Fruit fly (Drosophila melanogaster): Measurements from ENCODE around the gene CG1677.

Gene CG1677

DNA sequence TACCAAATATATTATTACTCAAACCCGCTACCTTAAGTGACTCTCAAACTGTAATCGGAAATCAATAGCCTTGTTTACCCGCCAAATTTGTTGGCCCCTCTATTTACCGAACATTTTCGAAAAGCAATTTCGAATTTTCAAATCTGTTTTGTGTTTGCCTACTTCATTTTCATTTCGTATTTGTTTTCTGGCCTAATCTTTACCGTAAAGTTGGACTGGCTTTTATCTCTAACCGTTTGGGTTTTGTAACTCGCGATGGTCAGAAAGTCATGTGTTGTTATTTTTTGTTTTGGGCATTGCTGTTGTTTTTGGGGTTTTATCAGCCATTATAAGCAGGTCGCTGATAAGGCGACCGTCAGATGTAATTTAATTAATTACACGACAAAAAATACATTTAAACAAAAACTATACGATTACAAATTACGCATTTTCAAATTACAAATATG, 72.3 kb downstream of the CG1677 start (continued):
- TF ChIP-seq CG4820 (GFP tag; optimal IDR thresholded peaks at IDR 0.05) (peak; percentile 2), dysf (GFP tag; IDR thresholded peaks at IDR 0.05) (no peak; the same call in 2 of the 3 replicates), stc (GFP tag; IDR thresholded peaks at IDR 0.05) (peak; percentile 36; the same call in 1 of the 2 replicates), chm (GFP tag; IDR thresholded peaks at IDR 0.05) (peak; percentile 85), odd (GFP tag; optimal IDR thresholded peaks at IDR 0.05) (peak; percentile 38), zen (tag; optimal IDR thresholded peaks at IDR 0.05) (no peak), grn (GFP tag; optimal IDR thresholded peaks at IDR 0.05) (peak; percentile 31), Fer2 (tag; optimal IDR thresholded peaks at IDR 0.05) (peak; percentile 10), CG3065 (GFP tag; optimal IDR thresholded peaks at IDR 0.05) (peak; percentile 25), Six4 (GFP tag; optimal IDR thresholded peaks at IDR 0.05) (peak; percentile 1)

DNA sequence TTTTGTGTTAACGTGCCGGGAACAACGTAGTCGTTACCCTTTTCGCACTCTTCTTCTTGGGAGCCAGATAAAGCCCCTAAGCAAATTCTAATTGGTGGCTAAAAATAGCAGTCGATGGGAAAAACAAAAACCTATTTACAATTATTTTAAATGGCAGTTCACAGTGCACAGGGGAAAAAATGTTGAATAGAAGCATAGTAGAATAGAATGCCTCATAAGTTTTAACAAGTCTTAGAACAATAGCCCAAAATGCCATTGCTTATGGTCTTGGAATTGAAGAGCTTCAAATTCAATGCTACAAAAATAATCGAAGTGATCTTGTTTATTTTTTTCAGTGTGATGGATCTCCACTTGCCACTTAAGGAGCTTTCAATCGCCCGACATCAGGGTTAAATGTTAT, 73.1 kb downstream of the CG1677 start:
- TF ChIP-seq kay (GFP tag; optimal IDR thresholded peaks at IDR 0.05): peak; percentile 9
- no peak for TF ChIP-seq danr (GFP tag; IDR thresholded peaks at IDR 0.05)
- TF ChIP-seq CG10565 (GFP tag; optimal IDR thresholded peaks at IDR 0.05): no peak
- TF ChIP-seq CG2875 (GFP tag; optimal IDR thresholded peaks at IDR 0.05): no peak
- peak; percentile 71 for TF ChIP-seq CG9817 (tag; optimal IDR thresholded peaks at IDR 0.05)
- peak; percentile 87 for TF ChIP-seq slbo (GFP tag; IDR thresholded peaks at IDR 0.05)
- TF ChIP-seq CG16813 (GFP tag; IDR thresholded peaks at IDR 0.05; ENCODE audit: partially characterized antibody): no peak
- TF ChIP-seq CrebB (tag; optimal IDR thresholded peaks at IDR 0.05): peak; percentile 13
- TF ChIP-seq Aef1 (GFP tag; IDR thresholded peaks at IDR 0.05): peak; percentile 65
- TF ChIP-seq H2.0 (GFP tag; IDR thresholded peaks at IDR 0.05): peak; percentile 62
- no peak for TF ChIP-seq CG8281 (tag; optimal IDR thresholded peaks at IDR 0.05)
- no peak for TF ChIP-seq CG8478 (optimal IDR thresholded peaks at IDR 0.05)
- TF ChIP-seq CG8924 (tag; optimal IDR thresholded peaks at IDR 0.05): peak; percentile 45
- peak; percentile 51; the same call in 2 of the 4 replicates for TF ChIP-seq Gug (GFP tag; IDR thresholded peaks at IDR 0.05)
- peak; percentile 41; the same call in 1 of the 2 replicates for TF ChIP-seq CG10366 (GFP tag; IDR thresholded peaks at IDR 0.05)
- TF ChIP-seq lov (optimal IDR thresholded peaks at IDR 0.05): no peak
- no peak for TF ChIP-seq lov (GFP tag; IDR thresholded peaks at IDR 0.05)
- no peak for TF ChIP-seq Lpt (GFP tag; optimal IDR thresholded peaks at IDR 0.05)
- TF ChIP-seq CG4730 (GFP tag; IDR thresholded peaks at IDR 0.05): peak; percentile 61
- TF ChIP-seq tup (GFP tag; optimal IDR thresholded peaks at IDR 0.05): peak; percentile 24
- TF ChIP-seq hth (optimal IDR thresholded peaks at IDR 0.05): no peak
- TF ChIP-seq CG12942 (GFP tag; optimal IDR thresholded peaks at IDR 0.05): peak; percentile 31
- TF ChIP-seq CG3847 (GFP tag; IDR thresholded peaks at IDR 0.05): peak; percentile 65
- peak; percentile 60 for TF ChIP-seq tx (GFP tag; optimal IDR thresholded peaks at IDR 0.05)
- peak; percentile 51 for TF ChIP-seq CG4424 (GFP tag; optimal IDR thresholded peaks at IDR 0.05)
- TF ChIP-seq seq (GFP tag; IDR thresholded peaks at IDR 0.05): peak; percentile 81
- peak; percentile 26 for TF ChIP-seq B-H2 (GFP tag; optimal IDR thresholded peaks at IDR 0.05)
- peak; percentile 38 for TF ChIP-seq CG10543 (GFP tag; optimal IDR thresholded peaks at IDR 0.05)
- TF ChIP-seq phol (tag; optimal IDR thresholded peaks at IDR 0.05): peak; percentile 42
- TF ChIP-seq ham (GFP tag; IDR thresholded peaks at IDR 0.05): 0 out of 2 replicates have a peak, but pooled peaks have one; percentile 23
- TF ChIP-seq CHES-1-like (GFP tag; optimal IDR thresholded peaks at IDR 0.05): peak; percentile 82
- peak; percentile 43 for TF ChIP-seq jumu (GFP tag; optimal IDR thresholded peaks at IDR 0.05)
- TF ChIP-seq ftz-f1 (GFP tag; optimal IDR thresholded peaks at IDR 0.05): peak; percentile 41
- TF ChIP-seq E2f2 (GFP tag; IDR thresholded peaks at IDR 0.05): peak; percentile 42; the same call in 1 of the 2 replicates
- TF ChIP-seq Nf-YB (GFP tag; optimal IDR thresholded peaks at IDR 0.05): peak; percentile 62
- no peak for TF ChIP-seq dimm (GFP tag; IDR thresholded peaks at IDR 0.05)
- peak; percentile 59 for TF ChIP-seq schlank (tag; optimal IDR thresholded peaks at IDR 0.05)
- peak; percentile 36 for TF ChIP-seq CG9727 (GFP tag; optimal IDR thresholded peaks at IDR 0.05)
- TF ChIP-seq ranshi (GFP tag; IDR thresholded peaks at IDR 0.05): peak; percentile 73
- no peak for TF ChIP-seq knrl (GFP tag; IDR thresholded peaks at IDR 0.05; ENCODE audit: partially characterized antibody)
- TF ChIP-seq eve (GFP tag; optimal IDR thresholded peaks at IDR 0.05): peak in 1 of 2 experiments; percentile 63
- TF ChIP-seq Blimp-1 (GFP tag; optimal IDR thresholded peaks at IDR 0.05): peak; percentile 46

Measured in whole organism, embryonic.